Fruit fly (Drosophila melanogaster) whole organism: ENCODE results near the gene Msp300.

Experiments
- CG8478 ChIP-seq: fragments of >200 bp; optimal IDR thresholded peaks from 2 replicates; lab custom pipeline; 2018; ENCODE audit warnings: inconsistent platforms
- Dll ChIP-seq: fragments of >200 bp; optimal IDR thresholded peaks from 2 replicates; lab custom pipeline; 2017
- EcR ChIP-seq, 2 experiments: fragments of >200 bp; optimal IDR thresholded peaks; 2 replicates each; lab custom pipeline; 2017; ENCODE audit warnings: missing biosample characterization in 2 of 2, missing genetic modification characterization in 2 of 2, missing genetic modification reagents in 2 of 2
- pan ChIP-seq: fragments of >200 bp; optimal IDR thresholded peaks from 2 replicates; lab custom pipeline; 2017
- psq ChIP-seq: fragments of >200 bp; optimal IDR thresholded peaks from 2 replicates; lab custom pipeline; 2017
- usp ChIP-seq: fragments of >200 bp; optimal IDR thresholded peaks from 2 replicates; lab custom pipeline; 2017; ENCODE audit warnings: missing biosample characterization, missing genetic modification characterization, mixed read lengths

Gene Msp300

dm6 chr2L:5247384-5247783 is 146.7 kb downstream of the Msp300 start:
- TF ChIP-seq usp (GFP tag; lab: Kevin White, UChicago) (no peak), psq (no peak), pan (lab: Kevin White, UChicago) (no peak), CG8478 (lab: Kevin White, UChicago) (no peak), Dll (no peak), EcR (GFP tag; optimal IDR thresholded peaks at IDR 0.05; lab: Kevin White, UChicago) (no peak)

- no peak for TF ChIP-seq CG8478 (lab: Kevin White, UChicago)
- TF ChIP-seq EcR (GFP tag; optimal IDR thresholded peaks at IDR 0.05; lab: Kevin White, UChicago), result no peak
- no peak for TF ChIP-seq Dll
- TF ChIP-seq psq, result no peak
- TF ChIP-seq pan (lab: Kevin White, UChicago), result no peak
- TF ChIP-seq usp (GFP tag; lab: Kevin White, UChicago), result no peak
Observed at dm6 chr2L:5247812-5248211, 147.1 kb downstream of the Msp300 start.

dm6 chr2L:5248582-5248981 is 147.9 kb downstream of the Msp300 start:
- no peak for TF ChIP-seq Dll
- no peak for TF ChIP-seq usp (GFP tag; lab: Kevin White, UChicago)
- no peak for TF ChIP-seq CG8478 (lab: Kevin White, UChicago)
- TF ChIP-seq psq, result no peak
- TF ChIP-seq pan (lab: Kevin White, UChicago), result no peak
- no peak for TF ChIP-seq EcR (GFP tag; optimal IDR thresholded peaks at IDR 0.05; lab: Kevin White, UChicago)

dm6 chr2L:5249766-5250165 is 149.1 kb downstream of the Msp300 start:
- no peak for TF ChIP-seq CG8478 (lab: Kevin White, UChicago)
- TF ChIP-seq psq, result no peak
- TF ChIP-seq pan (lab: Kevin White, UChicago), result no peak
- TF ChIP-seq EcR (GFP tag; optimal IDR thresholded peaks at IDR 0.05; lab: Kevin White, UChicago), result no peak
- no peak for TF ChIP-seq usp (GFP tag; lab: Kevin White, UChicago)
- no peak for TF ChIP-seq Dll

dm6 chr2L:5251150-5251549 is 150.5 kb downstream of the Msp300 start:
- TF ChIP-seq psq (no peak), pan (lab: Kevin White, UChicago) (no peak), Dll (no peak), EcR (GFP tag; optimal IDR thresholded peaks at IDR 0.05; lab: Kevin White, UChicago) (no peak), CG8478 (lab: Kevin White, UChicago) (no peak), usp (GFP tag; lab: Kevin White, UChicago) (no peak)

- TF ChIP-seq CG8478 (lab: Kevin White, UChicago) (no peak), usp (GFP tag; lab: Kevin White, UChicago) (no peak), psq (no peak), EcR (GFP tag; optimal IDR thresholded peaks at IDR 0.05; lab: Kevin White, UChicago) (no peak), pan (lab: Kevin White, UChicago) (no peak), Dll (no peak)
Observed at dm6 chr2L:5251725-5252124, 151.0 kb downstream of the Msp300 start.

- TF ChIP-seq pan (lab: Kevin White, UChicago), result no peak
- peak; percentile 72 for TF ChIP-seq Dll
- TF ChIP-seq usp (GFP tag; lab: Kevin White, UChicago), result no peak
- TF ChIP-seq psq, result no peak
- TF ChIP-seq CG8478 (lab: Kevin White, UChicago), result no peak
- TF ChIP-seq EcR (GFP tag; optimal IDR thresholded peaks at IDR 0.05; lab: Kevin White, UChicago), result no peak
Observed at dm6 chr2L:5252399-5253030, 151.8 kb downstream of the Msp300 start.

dm6 chr2L:5254105-5254711 is 153.5 kb downstream of the Msp300 start:
- TF ChIP-seq CG8478 (lab: Kevin White, UChicago) (no peak), pan (lab: Kevin White, UChicago) (no peak), usp (GFP tag; lab: Kevin White, UChicago) (no peak), Dll (peak; percentile 58)

dm6 chr2L:5256036-5256846 is 155.6 kb downstream of the Msp300 start:
- TF ChIP-seq CG8478 (lab: Kevin White, UChicago) (no peak), psq (no peak), pan (lab: Kevin White, UChicago) (no peak), EcR (GFP tag; optimal IDR thresholded peaks at IDR 0.05; lab: Kevin White, UChicago) (no peak), usp (GFP tag; lab: Kevin White, UChicago) (no peak), Dll (no peak)
